Worm (Caenorhabditis elegans): ENCODE data around the gene rbm-22.

DNA sequence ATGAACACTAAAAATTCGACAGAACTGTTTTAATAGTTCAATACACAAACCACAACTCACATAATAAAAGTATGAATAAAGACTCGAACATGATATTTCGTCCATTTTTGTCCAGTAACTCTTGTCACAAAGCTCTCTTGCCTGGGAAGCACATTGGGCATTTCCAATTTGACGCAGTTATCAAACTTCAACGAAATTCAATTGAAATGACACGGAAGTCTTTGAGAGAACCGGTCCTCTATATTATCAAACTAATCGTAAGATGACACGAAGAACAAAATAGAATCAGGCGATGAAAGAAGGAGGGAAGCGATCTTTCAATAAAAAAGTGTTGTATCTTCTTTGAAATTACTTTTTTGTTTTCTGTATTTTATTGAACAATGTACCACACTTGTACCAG lies 6.2 kb upstream of the rbm-22 start, which contains the start of gene T11G6.3:
- TF ChIP-seq mbf-1 (tag; optimal IDR thresholded peaks at IDR 0.05) (no peak), unc-62 (GFP tag; optimal IDR thresholded peaks at IDR 0.05) (no peak)
